Worm (Caenorhabditis elegans): Measurements from ENCODE around the gene fan-1.
A peak's percentile ranks its signal among the peaks of the same experiment; 100 is the strongest.

The fan-1 gene

ce11 chrIV:6556624-6557368 lies 8.3 kb downstream of the fan-1 start, which contains the start of gene try-3:
Gene try-3 (plus strand): TSS chrIV:6557155.
- TF ChIP-seq dpl-1 (GFP tag; optimal IDR thresholded peaks at IDR 0.05) (peak; percentile 49), hif-1 (tag; optimal IDR thresholded peaks at IDR 0.05) (peak in 1 of 2 experiments; percentile 57), tra-1 (GFP tag; IDR thresholded peaks at IDR 0.05) (peak; percentile 82), pha-4 (GFP tag; IDR thresholded peaks at IDR 0.05) (peak; percentile 87), pha-4 (tag; optimal IDR thresholded peaks at IDR 0.05) (no peak), mes-2 (tag; optimal IDR thresholded peaks at IDR 0.05; ENCODE audit: poor library complexity, severe bottlenecking) (peak; percentile 85), dmd-6 (GFP tag; IDR thresholded peaks at IDR 0.05) (peak; percentile 66), unc-39 (tag; optimal IDR thresholded peaks at IDR 0.05) (no peak), ceh-82 (tag; optimal IDR thresholded peaks at IDR 0.05) (no peak), dmd-8 (GFP tag; IDR thresholded peaks at IDR 0.05) (peak; percentile 73; the same call in 1 of the 2 replicates), snpc-1.2 (GFP tag; IDR thresholded peaks at IDR 0.05) (peak; percentile 98), daf-19 (GFP tag; conservative IDR thresholded peaks at IDR 0.05) (no peak), zag-1 (tag; optimal IDR thresholded peaks at IDR 0.05) (no peak), hlh-30 (tag; optimal IDR thresholded peaks at IDR 0.05; ENCODE audit: insufficient read depth) (peak; percentile 68), madf-5 (GFP tag; IDR thresholded peaks at IDR 0.05) (peak in 1 of 2 experiments; percentile 82; a peak in 1 of 4 replicates), arid-1 (GFP tag; conservative IDR thresholded peaks at IDR 0.05) (peak; percentile 80), F49E8.2 (tag; optimal IDR thresholded peaks at IDR 0.05; ENCODE audit: borderline replicate concordance) (peak; percentile 57), madf-9 (GFP tag; conservative IDR thresholded peaks at IDR 0.05) (peak; percentile 80), ces-1 (GFP tag; optimal IDR thresholded peaks at IDR 0.05) (no peak), ZK337.2 (GFP tag; IDR thresholded peaks at IDR 0.05) (0 out of 2 replicates have a peak, but pooled peaks have one; percentile 14), unc-62 (GFP tag; optimal IDR thresholded peaks at IDR 0.05 in 1 of 2) (no peak), unc-62 (tag; optimal IDR thresholded peaks at IDR 0.05) (no peak), egl-27 (tag; optimal IDR thresholded peaks at IDR 0.05) (no peak), fkh-10 (GFP tag; optimal IDR thresholded peaks at IDR 0.05) (peak; percentile 68), hlh-11 (tag; optimal IDR thresholded peaks at IDR 0.05) (peak; percentile 72), mdt-29 (GFP tag; IDR thresholded peaks at IDR 0.05) (peak; percentile 78), fos-1 (tag; optimal IDR thresholded peaks at IDR 0.05) (no peak), Y5F2A.4 (GFP tag; optimal IDR thresholded peaks at IDR 0.05) (peak; percentile 26), aly-2 (tag; optimal IDR thresholded peaks at IDR 0.05) (no peak), pqm-1 (tag; optimal IDR thresholded peaks at IDR 0.05) (no peak), daf-12 (tag; optimal IDR thresholded peaks at IDR 0.05) (no peak), lin-38 (GFP tag; IDR thresholded peaks at IDR 0.05) (peak; percentile 86), T20F7.1 (GFP tag; optimal IDR thresholded peaks at IDR 0.05) (no peak), ctbp-1 (GFP tag; IDR thresholded peaks at IDR 0.05) (peak; percentile 91), mdl-1 (tag; optimal IDR thresholded peaks at IDR 0.05) (peak in 1 of 2 experiments; percentile 22), rbr-2 (tag; optimal IDR thresholded peaks at IDR 0.05) (peak; percentile 66), mep-1 (tag; optimal IDR thresholded peaks at IDR 0.05) (peak; percentile 82), ztf-7 (tag; optimal IDR thresholded peaks at IDR 0.05) (no peak), mxl-3 (GFP tag; optimal IDR thresholded peaks at IDR 0.05) (peak; percentile 49), cey-2 (tag; optimal IDR thresholded peaks at IDR 0.05; ENCODE audit: borderline replicate concordance, insufficient read depth) (no peak), nhr-102 (tag; optimal IDR thresholded peaks at IDR 0.05) (peak; percentile 46), zfp-2 (tag; optimal IDR thresholded peaks at IDR 0.05) (peak; percentile 10), snpc-4 (tag; optimal IDR thresholded peaks at IDR 0.05) (no peak), set-16 (GFP tag; IDR thresholded peaks at IDR 0.05) (no peak; the same call in none of the 2 replicates), nhr-237 (tag; optimal IDR thresholded peaks at IDR 0.05) (no peak), ZK546.5 (tag; optimal IDR thresholded peaks at IDR 0.05) (no peak), ceh-62 (tag; optimal IDR thresholded peaks at IDR 0.05) (no peak), ama-1 (optimal IDR thresholded peaks at IDR 0.05) (no peak), spr-3 (GFP tag; optimal IDR thresholded peaks at IDR 0.05) (peak; percentile 0), spr-1 (tag; optimal IDR thresholded peaks at IDR 0.05) (peak; percentile 11)

All from whole organism, L4 larva.